Worm (Caenorhabditis elegans) whole organism, L4 larva: Measurements from ENCODE around the gene F45H10.2.

Experiments
- F10B5.3 ChIP-seq: sonication (generic microtip); optimal IDR thresholded peaks from 2 replicates; lab custom pipeline; 2016; ENCODE audit warnings: mild to moderate bottlenecking, missing genetic modification characterization, missing compliant biosample characterization
- F26F4.8 ChIP-seq: fragments of 200-800 bp; sonication (Bioruptor generic); conservative IDR thresholded peaks from 2 replicates; pipeline ENCODE4 v1.3.6; 2022; ENCODE audit warnings: missing genetic modification characterization, missing compliant biosample characterization
- Y105C5A.15 ChIP-seq: fragments of 200-800 bp; sonication (Bioruptor generic); IDR thresholded peaks from 2 replicates; pipeline ENCODE4 v1.3.6; 2022; ENCODE audit warnings: missing genetic modification characterization, missing compliant biosample characterization
- Y48G9A.11 ChIP-seq: fragments of 200-800 bp; sonication (Bioruptor generic); IDR thresholded peaks from 2 replicates; pipeline ENCODE4 v1.3.6; 2022; ENCODE audit warnings: missing genetic modification reagents, missing genetic modification characterization, missing compliant biosample characterization
- ZK337.2 ChIP-seq: fragments of 200-800 bp; sonication (Bioruptor generic); IDR thresholded peaks from 2 replicates; pipeline ENCODE4 v1.3.6; 2022; ENCODE audit warnings: missing genetic modification reagents, missing genetic modification characterization, missing compliant biosample characterization
- ZK546.5 ChIP-seq, 2 experiments: sonication (generic microtip); optimal IDR thresholded peaks; 2 replicates each; lab custom pipeline; 2017; ENCODE audit warnings: missing biosample characterization in 2 of 2, missing genetic modification characterization in 2 of 2
- arid-1 ChIP-seq: fragments of 200-800 bp; sonication (Bioruptor generic); conservative IDR thresholded peaks from 2 replicates; pipeline ENCODE4 v1.3.6; 2022; ENCODE audit warnings: missing genetic modification reagents, missing genetic modification characterization, missing compliant biosample characterization
- attf-4 ChIP-seq: sonication (generic microtip); optimal IDR thresholded peaks from 3 replicates; lab custom pipeline; 2017; ENCODE audit warnings: missing biosample characterization, missing genetic modification characterization
- ceh-32 ChIP-seq: sonication (generic microtip); optimal IDR thresholded peaks from 2 replicates; lab custom pipeline; 2016; ENCODE audit warnings: mild to moderate bottlenecking, missing genetic modification characterization, missing compliant biosample characterization; ENCODE audit not compliant: poor library complexity
- ctbp-1 ChIP-seq: fragments of 200-800 bp; sonication (Bioruptor generic); IDR thresholded peaks from 2 replicates; pipeline ENCODE4 v1.3.6; 2022; ENCODE audit warnings: missing genetic modification reagents, missing genetic modification characterization, missing compliant biosample characterization
- daf-19 ChIP-seq: fragments of 200-800 bp; sonication (Bioruptor generic); conservative IDR thresholded peaks from 2 replicates; pipeline ENCODE4 v1.3.6; 2022; ENCODE audit warnings: missing genetic modification characterization, missing compliant biosample characterization
- daf-8 ChIP-seq: fragments of 200-800 bp; sonication (Bioruptor generic); IDR thresholded peaks from 2 replicates; pipeline ENCODE4 v1.3.6; 2022; ENCODE audit warnings: missing genetic modification characterization, missing compliant biosample characterization
- dpl-1 ChIP-seq: fragments of 150-350 bp; optimal IDR thresholded peaks from 2 replicates; lab custom pipeline; 2014; ENCODE audit warnings: missing biosample characterization, missing genetic modification reagents, missing genetic modification characterization
- dve-1 ChIP-seq: sonication (generic microtip); optimal IDR thresholded peaks from 2 replicates; lab custom pipeline; 2017; ENCODE audit warnings: antibody characterized with exemption, mild to moderate bottlenecking, missing genetic modification characterization, missing compliant biosample characterization; ENCODE audit not compliant: insufficient read depth
- egl-43 ChIP-seq: fragments of 200-800 bp; sonication (Bioruptor generic); IDR thresholded peaks from 2 replicates; pipeline ENCODE4 v1.3.6; 2022; ENCODE audit warnings: missing genetic modification reagents, missing genetic modification characterization, missing compliant biosample characterization
- fkh-10 ChIP-seq: fragments of 150-350 bp; optimal IDR thresholded peaks from 2 replicates; lab custom pipeline; 2014; ENCODE audit warnings: missing biosample characterization, missing genetic modification reagents, missing genetic modification characterization
- fos-1 ChIP-seq: fragments of 150-350 bp; optimal IDR thresholded peaks from 2 replicates; lab custom pipeline; 2014; ENCODE audit warnings: missing biosample characterization, missing genetic modification characterization
- hif-1 ChIP-seq, 2 experiments: sonication (generic microtip); optimal IDR thresholded peaks; 2 replicates each; lab custom pipeline; 2016 to 2017; ENCODE audit warnings: missing compliant biosample characterization in 2 of 2, missing genetic modification characterization in 2 of 2, missing genetic modification reagents in 2 of 2, missing genotype in 2 of 2, mild to moderate bottlenecking in 1 of 2
- hlh-11 ChIP-seq: fragments of 200-800 bp; sonication (Bioruptor generic); optimal IDR thresholded peaks from 2 replicates; lab custom pipeline; 2018; ENCODE audit warnings: mild to moderate bottlenecking, missing genetic modification characterization, missing compliant biosample characterization
- lim-7 ChIP-seq: fragments of 200-800 bp; sonication (Bioruptor generic); IDR thresholded peaks from 2 replicates; pipeline ENCODE4 v1.3.6; 2022; ENCODE audit warnings: missing genetic modification characterization, missing compliant biosample characterization
- lin-38 ChIP-seq: fragments of 200-800 bp; sonication (Bioruptor generic); IDR thresholded peaks from 2 replicates; pipeline ENCODE4 v1.3.6; 2022; ENCODE audit warnings: missing genetic modification reagents, missing genetic modification characterization, missing compliant biosample characterization
- lin-39 ChIP-seq: fragments of 150-350 bp; optimal IDR thresholded peaks from 2 replicates; lab custom pipeline; 2014; ENCODE audit warnings: missing biosample characterization, missing genetic modification reagents, missing genetic modification characterization
- lsy-2 ChIP-seq, 2 experiments: fragments of 150-350 bp in 1 of 2; sonication (generic microtip) in 1 of 2; optimal IDR thresholded peaks; 2 replicates each; lab custom pipeline; 2014 to 2017; ENCODE audit warnings: missing biosample characterization in 2 of 2, missing genetic modification characterization in 2 of 2
- madf-9 ChIP-seq: fragments of 200-800 bp; sonication (Bioruptor generic); conservative IDR thresholded peaks from 2 replicates; pipeline ENCODE4 v1.3.6; 2022; ENCODE audit warnings: missing genetic modification reagents, missing genetic modification characterization, missing compliant biosample characterization
- mdl-1 ChIP-seq, 2 experiments: fragments of 150-350 bp in 1 of 2; sonication (generic microtip) in 1 of 2; optimal IDR thresholded peaks; 2 replicates each; lab custom pipeline; 2014 to 2017; ENCODE audit warnings: missing biosample characterization in 2 of 2, missing genetic modification characterization in 2 of 2
- mep-1 ChIP-seq: fragments of 150-350 bp; sonication (generic microtip); optimal IDR thresholded peaks from 3 replicates; lab custom pipeline; 2014; ENCODE audit warnings: missing biosample characterization, missing genetic modification characterization
- mxl-2 ChIP-seq: fragments of 200-800 bp; sonication (Bioruptor generic); conservative IDR thresholded peaks from 2 replicates; pipeline ENCODE4 v1.3.6; 2022; ENCODE audit warnings: missing genetic modification reagents, missing genetic modification characterization, missing compliant biosample characterization
- mxl-3 ChIP-seq: fragments of 200-800 bp; sonication (Bioruptor generic); optimal IDR thresholded peaks from 2 replicates; lab custom pipeline; 2018; ENCODE audit warnings: mild to moderate bottlenecking, missing genetic modification characterization, missing compliant biosample characterization
- nhr-10 ChIP-seq: fragments of 150-350 bp; optimal IDR thresholded peaks from 2 replicates; lab custom pipeline; 2014; ENCODE audit warnings: missing biosample characterization, missing genetic modification characterization
- nhr-11 ChIP-seq: fragments of 150-350 bp; optimal IDR thresholded peaks from 2 replicates; lab custom pipeline; 2014; ENCODE audit warnings: missing biosample characterization, missing genetic modification characterization
- nhr-111 ChIP-seq: fragments of 200-800 bp; sonication (Bioruptor generic); optimal IDR thresholded peaks from 2 replicates; lab custom pipeline; 2018; ENCODE audit warnings: mild to moderate bottlenecking, missing genetic modification characterization, missing compliant biosample characterization
- nhr-25 ChIP-seq: sonication (generic microtip); optimal IDR thresholded peaks from 2 replicates; lab custom pipeline; 2017; ENCODE audit warnings: missing genetic modification characterization, mild to moderate bottlenecking, missing compliant biosample characterization, antibody characterized with exemption, moderate library complexity, borderline replicate concordance; ENCODE audit not compliant: insufficient read depth
- nhr-28 ChIP-seq: fragments of 150-350 bp; optimal IDR thresholded peaks from 2 replicates; lab custom pipeline; 2014; ENCODE audit warnings: missing biosample characterization, missing genetic modification characterization
- nhr-6 ChIP-seq: fragments of 150-350 bp; optimal IDR thresholded peaks from 2 replicates; lab custom pipeline; 2014; ENCODE audit warnings: missing biosample characterization, missing genetic modification characterization
- nhr-77 ChIP-seq: fragments of 150-350 bp; optimal IDR thresholded peaks from 2 replicates; lab custom pipeline; 2014; ENCODE audit warnings: missing biosample characterization, missing genetic modification characterization
- php-3 ChIP-seq: fragments of 200-800 bp; sonication (Bioruptor generic); IDR thresholded peaks from 2 replicates; pipeline ENCODE4 v1.3.6; 2022; ENCODE audit warnings: missing genetic modification reagents, missing genetic modification characterization, missing compliant biosample characterization
- pqm-1 ChIP-seq: sonication (generic microtip); optimal IDR thresholded peaks from 2 replicates; lab custom pipeline; 2017; ENCODE audit warnings: missing biosample characterization, missing genetic modification characterization
- rbr-2 ChIP-seq: sonication (generic microtip); optimal IDR thresholded peaks from 2 replicates; lab custom pipeline; 2016; ENCODE audit warnings: missing genotype, missing genetic modification characterization, missing compliant biosample characterization
- saeg-2 ChIP-seq: fragments of 200-800 bp; sonication (Bioruptor generic); IDR thresholded peaks from 2 replicates; pipeline ENCODE4 v1.3.6; 2022; ENCODE audit warnings: missing genetic modification reagents, missing genetic modification characterization, missing compliant biosample characterization
- sdz-12 ChIP-seq: fragments of 200-800 bp; sonication (Bioruptor generic); optimal IDR thresholded peaks from 2 replicates; lab custom pipeline; 2018; ENCODE audit warnings: mild to moderate bottlenecking, missing genetic modification characterization, missing compliant biosample characterization
- set-16 ChIP-seq: fragments of 200-800 bp; sonication (Bioruptor generic); IDR thresholded peaks from 2 replicates; pipeline ENCODE4 v1.3.6; 2022; ENCODE audit warnings: missing genetic modification reagents, missing genetic modification characterization, missing compliant biosample characterization
- skn-1 ChIP-seq: fragments of 150-350 bp; optimal IDR thresholded peaks from 2 replicates; lab custom pipeline; 2014; ENCODE audit warnings: missing biosample characterization, missing genetic modification characterization
- spr-1 ChIP-seq: sonication (generic microtip); optimal IDR thresholded peaks from 2 replicates; lab custom pipeline; 2016; ENCODE audit warnings: mild to moderate bottlenecking, missing genetic modification characterization, missing compliant biosample characterization
- tag-97 ChIP-seq: fragments of 200-800 bp; sonication (Bioruptor generic); IDR thresholded peaks from 2 replicates; pipeline ENCODE4 v1.3.6; 2022; ENCODE audit warnings: missing genetic modification characterization, missing compliant biosample characterization
- tra-1 ChIP-seq: fragments of 200-800 bp; sonication (Bioruptor generic); IDR thresholded peaks from 2 replicates; pipeline ENCODE4 v1.3.6; 2022; ENCODE audit warnings: missing genetic modification reagents, missing genetic modification characterization, missing compliant biosample characterization
- zag-1 ChIP-seq: fragments of 150-350 bp; optimal IDR thresholded peaks from 2 replicates; lab custom pipeline; 2014; ENCODE audit warnings: missing biosample characterization, missing genetic modification characterization
- zfp-2 ChIP-seq: sonication (generic microtip); optimal IDR thresholded peaks from 2 replicates; lab custom pipeline; 2016; ENCODE audit warnings: mild to moderate bottlenecking, missing genetic modification characterization, missing compliant biosample characterization
- zfp-3 ChIP-seq: fragments of 200-800 bp; sonication (Bioruptor generic); conservative IDR thresholded peaks from 2 replicates; pipeline ENCODE4 v1.3.6; 2022; ENCODE audit warnings: missing genetic modification reagents, missing genetic modification characterization, missing compliant biosample characterization
- zip-2 ChIP-seq: fragments of 150-350 bp; optimal IDR thresholded peaks from 2 replicates; lab custom pipeline; 2014; ENCODE audit warnings: missing biosample characterization, missing genetic modification characterization
- ztf-11 ChIP-seq: fragments of 150-350 bp; optimal IDR thresholded peaks from 2 replicates; lab custom pipeline; 2014; ENCODE audit warnings: missing biosample characterization, missing genetic modification characterization

Gene F45H10.2

ce11 chrII:13461604-13462375 is 31.1 kb downstream of the F45H10.2 start (continued):
- TF ChIP-seq zfp-3 (GFP tag; lab: Robert Waterston, UW), result 0 out of 2 replicates have a peak, but pooled peaks have one; percentile 31
- peak; percentile 98 for TF ChIP-seq hlh-11 (tag; lab: Kevin White, UChicago)
- TF ChIP-seq ceh-32 (tag; lab: Kevin White, UChicago), result no peak
- no peak for TF ChIP-seq lim-7 (GFP tag; lab: Robert Waterston, UW)
- peak; percentile 48 for TF ChIP-seq pqm-1 (tag; lab: Kevin White, UChicago)
- TF ChIP-seq lsy-2 (tag; optimal IDR thresholded peaks at IDR 0.05; lab: Kevin White, UChicago), result peak; percentile 16 to 60
- TF ChIP-seq sdz-12 (GFP tag; lab: Kevin White, UChicago), result no peak
- no peak for TF ChIP-seq F10B5.3
- no peak for TF ChIP-seq ZK337.2 (GFP tag; lab: Robert Waterston, UW)
- no peak for TF ChIP-seq fkh-10 (GFP tag; lab: Kevin White, UChicago)
- TF ChIP-seq ztf-11 (tag; lab: Kevin White, UChicago), result no peak
- TF ChIP-seq ZK546.5 (tag; optimal IDR thresholded peaks at IDR 0.05; lab: Kevin White, UChicago), result no peak
- peak; percentile 89 for TF ChIP-seq nhr-28
- peak; percentile 25 for TF ChIP-seq dpl-1 (GFP tag; lab: Kevin White, UChicago)
- peak; percentile 51 for TF ChIP-seq lin-38
- TF ChIP-seq nhr-10 (tag; lab: Kevin White, UChicago), result peak; percentile 92
- peak; percentile 68 for TF ChIP-seq nhr-77
- TF ChIP-seq madf-9 (GFP tag; lab: Robert Waterston, UW), result peak; percentile 68
- peak; percentile 37 for TF ChIP-seq rbr-2
- TF ChIP-seq ctbp-1 (GFP tag; lab: Robert Waterston, UW), result peak; percentile 58; the same call in 1 of the 2 replicates
- TF ChIP-seq attf-4 (tag; lab: Kevin White, UChicago), result no peak
- peak; percentile 79 for TF ChIP-seq nhr-11 (tag; lab: Kevin White, UChicago)
- TF ChIP-seq spr-1 (tag; lab: Kevin White, UChicago), result peak; percentile 38
- TF ChIP-seq dve-1 (tag; lab: Kevin White, UChicago), result peak; percentile 95
- no peak for TF ChIP-seq Y48G9A.11
- TF ChIP-seq lin-39 (tag; lab: Kevin White, UChicago), result no peak
- TF ChIP-seq mep-1 (tag; lab: Kevin White, UChicago), result peak; percentile 70
- no peak for TF ChIP-seq zfp-2 (tag; lab: Kevin White, UChicago)
- TF ChIP-seq daf-8 (GFP tag; lab: Robert Waterston, UW), result no peak
- no peak for TF ChIP-seq daf-19 (GFP tag; lab: Robert Waterston, UW)
- TF ChIP-seq nhr-25 (tag; lab: Kevin White, UChicago), result peak; percentile 83
- peak; percentile 83 for TF ChIP-seq tra-1 (GFP tag; lab: Robert Waterston, UW)
- no peak for TF ChIP-seq zag-1 (tag; lab: Kevin White, UChicago)
- peak; percentile 75; the same call in 1 of the 2 replicates for TF ChIP-seq saeg-2 (GFP tag; lab: Robert Waterston, UW)
- TF ChIP-seq php-3 (GFP tag; lab: Robert Waterston, UW), result peak; percentile 67
- TF ChIP-seq F26F4.8 (GFP tag; lab: Robert Waterston, UW), result no peak
- TF ChIP-seq nhr-6, result no peak
- peak; percentile 54 to 84 for TF ChIP-seq mdl-1 (tag; optimal IDR thresholded peaks at IDR 0.05; lab: Kevin White, UChicago)
- no peak for TF ChIP-seq fos-1 (tag; lab: Kevin White, UChicago)
- peak; percentile 99 for TF ChIP-seq mxl-2 (GFP tag; lab: Robert Waterston, UW)
- 0 out of 2 replicates have a peak, but pooled peaks have one; percentile 35 for TF ChIP-seq arid-1 (GFP tag; lab: Robert Waterston, UW)
- no peak for TF ChIP-seq nhr-111 (GFP tag; lab: Kevin White, UChicago)
- TF ChIP-seq hif-1 (tag; optimal IDR thresholded peaks at IDR 0.05; lab: Kevin White, UChicago), result peak; percentile 57 to 93
- no peak for TF ChIP-seq egl-43 (GFP tag; lab: Robert Waterston, UW)
- no peak for TF ChIP-seq zip-2
- no peak for TF ChIP-seq tag-97 (GFP tag; lab: Robert Waterston, UW)
- TF ChIP-seq set-16 (GFP tag; lab: Robert Waterston, UW), result peak; percentile 49; the same call in 1 of the 2 replicates
- no peak for TF ChIP-seq Y105C5A.15 (GFP tag; lab: Robert Waterston, UW)
- no peak for TF ChIP-seq skn-1 (tag; lab: Kevin White, UChicago)
- TF ChIP-seq mxl-3 (GFP tag; lab: Kevin White, UChicago), result peak; percentile 81
